Worm (Caenorhabditis elegans) whole organism, L1 larva: Measurements from ENCODE around the gene K08E5.5.

ENCODE experiments used
- C34B4.2 ChIP-seq: sonication (generic microtip); optimal IDR thresholded peaks from 2 replicates; lab custom pipeline; 2017; ENCODE audit warnings: mild to moderate bottlenecking, missing genetic modification characterization, missing compliant biosample characterization
- F16B12.6 ChIP-seq: fragments of 150-350 bp; optimal IDR thresholded peaks from 2 replicates; lab custom pipeline; 2014; ENCODE audit warnings: missing biosample characterization, missing genetic modification characterization
- Y116A8C.19 ChIP-seq: sonication (generic microtip); optimal IDR thresholded peaks from 2 replicates; lab custom pipeline; 2016; ENCODE audit warnings: missing compliant biosample characterization, missing genetic modification characterization, borderline replicate concordance
- aha-1 ChIP-seq: fragments of 150-350 bp; optimal IDR thresholded peaks from 2 replicates; lab custom pipeline; 2014; ENCODE audit warnings: missing biosample characterization, missing genetic modification characterization
- ama-1 ChIP-seq: fragments of 150-350 bp; optimal IDR thresholded peaks from 2 replicates; lab custom pipeline; 2014
- ceh-63 ChIP-seq: fragments of 200-800 bp; sonication (Bioruptor generic); optimal IDR thresholded peaks from 2 replicates; lab custom pipeline; 2018; ENCODE audit warnings: mild to moderate bottlenecking, missing genetic modification characterization, missing compliant biosample characterization
- ceh-82 ChIP-seq, 3 experiments: fragments of 150-350 bp in 1 of 3; sonication (generic microtip) in 2 of 3; optimal IDR thresholded peaks; 2 replicates each; lab custom pipeline; 2014 to 2017; ENCODE audit warnings: missing biosample characterization in 3 of 3, missing genetic modification characterization in 3 of 3
- ces-1 ChIP-seq: fragments of 150-350 bp; optimal IDR thresholded peaks from 2 replicates; lab custom pipeline; 2014; ENCODE audit warnings: missing biosample characterization, missing genetic modification reagents, missing genetic modification characterization
- dsc-1 ChIP-seq: sonication (generic microtip); optimal IDR thresholded peaks from 2 replicates; lab custom pipeline; 2016; ENCODE audit warnings: mild to moderate bottlenecking, missing genetic modification characterization, missing compliant biosample characterization
- efl-1 ChIP-seq, 4 experiments: fragments of 150-350 bp; optimal IDR thresholded peaks in 3 of 4; peaks in 1 of 4; 1 replicate in 1 of 4; 2 replicates in 3 of 4; lab custom pipeline; 2014; ENCODE audit warnings: missing biosample characterization in 2 of 4, missing genetic modification characterization in 2 of 4, missing genetic modification reagents in 2 of 4
- efl-3 ChIP-seq: fragments of 200-800 bp; sonication (Bioruptor generic); optimal IDR thresholded peaks from 2 replicates; lab custom pipeline; 2018; ENCODE audit warnings: mild to moderate bottlenecking, missing genetic modification characterization, missing compliant biosample characterization
- egl-13 ChIP-seq: sonication (generic microtip); optimal IDR thresholded peaks from 2 replicates; lab custom pipeline; 2016; ENCODE audit warnings: missing genotype, missing genetic modification reagents, missing genetic modification characterization, missing compliant biosample characterization
- ets-5 ChIP-seq: fragments of 200-800 bp; sonication (Bioruptor generic); IDR thresholded peaks from 2 replicates; pipeline ENCODE4 v1.3.6; 2022; ENCODE audit warnings: missing genetic modification characterization, missing compliant biosample characterization
- fkh-10 ChIP-seq: sonication (generic microtip); optimal IDR thresholded peaks from 2 replicates; lab custom pipeline; 2017; ENCODE audit warnings: missing biosample characterization, missing genetic modification reagents, missing genetic modification characterization
- fkh-8 ChIP-seq: sonication (generic microtip); optimal IDR thresholded peaks from 2 replicates; lab custom pipeline; 2016; ENCODE audit warnings: mild to moderate bottlenecking, missing genetic modification characterization, missing compliant biosample characterization
- grh-1 ChIP-seq: fragments of 200-800 bp; sonication (Bioruptor generic); IDR thresholded peaks from 2 replicates; pipeline ENCODE4 v1.3.6; 2022; ENCODE audit warnings: missing genetic modification reagents, missing genetic modification characterization, missing compliant biosample characterization
- irx-1 ChIP-seq: sonication (generic microtip); optimal IDR thresholded peaks from 2 replicates; lab custom pipeline; 2016; ENCODE audit warnings: missing genetic modification characterization, missing compliant biosample characterization
- isw-1 ChIP-seq: fragments of 200-800 bp; sonication (Bioruptor generic); IDR thresholded peaks from 2 replicates; pipeline ENCODE4 v1.3.6; 2022; ENCODE audit warnings: missing genetic modification characterization, missing compliant biosample characterization
- jun-1 ChIP-seq: fragments of 150-350 bp; optimal IDR thresholded peaks from 2 replicates; lab custom pipeline; 2014; ENCODE audit warnings: missing biosample characterization, missing genetic modification reagents, missing genetic modification characterization
- lin-13 ChIP-seq: fragments of 150-350 bp; optimal IDR thresholded peaks from 2 replicates; lab custom pipeline; 2014; ENCODE audit warnings: missing biosample characterization, missing genetic modification reagents, missing genetic modification characterization
- lin-14 ChIP-seq: fragments of 200-800 bp; sonication (Bioruptor generic); optimal IDR thresholded peaks from 2 replicates; lab custom pipeline; 2018; ENCODE audit warnings: mild to moderate bottlenecking, missing genetic modification characterization, moderate library complexity, missing compliant biosample characterization
- lin-35 ChIP-seq, 2 experiments: fragments of 150-350 bp; optimal IDR thresholded peaks; 2 replicates each; lab custom pipeline; 2014; ENCODE audit warnings: missing biosample characterization in 2 of 2, missing genetic modification characterization in 2 of 2, missing genetic modification reagents in 2 of 2
- lsy-2 ChIP-seq, 2 experiments: fragments of 150-350 bp; optimal IDR thresholded peaks; 2 replicates each; lab custom pipeline; 2014; ENCODE audit warnings: missing biosample characterization in 2 of 2, missing genetic modification characterization in 2 of 2
- mdl-1 ChIP-seq, 2 experiments: fragments of 150-350 bp; optimal IDR thresholded peaks; 2 replicates each; lab custom pipeline; 2014 to 2017; ENCODE audit warnings: missing biosample characterization in 2 of 2, missing genetic modification characterization in 2 of 2, inconsistent platforms in 1 of 2
- mep-1 ChIP-seq: fragments of 150-350 bp; optimal IDR thresholded peaks from 2 replicates; lab custom pipeline; 2014; ENCODE audit warnings: missing biosample characterization, missing genetic modification characterization
- nhr-11 ChIP-seq: fragments of 150-350 bp; optimal IDR thresholded peaks from 2 replicates; lab custom pipeline; 2014; ENCODE audit warnings: missing biosample characterization, missing genetic modification characterization
- nhr-12 ChIP-seq: sonication (generic microtip); optimal IDR thresholded peaks from 2 replicates; lab custom pipeline; 2017; ENCODE audit warnings: missing biosample characterization, missing genetic modification characterization
- nhr-19 ChIP-seq: fragments of 200-800 bp; sonication (Bioruptor generic); conservative IDR thresholded peaks from 2 replicates; pipeline ENCODE4 v1.3.6; 2022; ENCODE audit warnings: missing genetic modification characterization, missing compliant biosample characterization
- nhr-71 ChIP-seq: sonication (generic microtip); optimal IDR thresholded peaks from 2 replicates; lab custom pipeline; 2016; ENCODE audit warnings: mild to moderate bottlenecking, missing genetic modification characterization, moderate library complexity, missing compliant biosample characterization
- nhr-77 ChIP-seq: fragments of 150-350 bp; optimal IDR thresholded peaks from 2 replicates; lab custom pipeline; 2014; ENCODE audit warnings: missing biosample characterization, missing genetic modification characterization
- nhr-84 ChIP-seq: sonication (generic microtip); optimal IDR thresholded peaks from 2 replicates; lab custom pipeline; 2017; ENCODE audit warnings: missing biosample characterization, missing genetic modification characterization
- nhr-85 ChIP-seq: sonication (generic microtip); peaks from one replicate; lab custom pipeline; 2016; ENCODE audit warnings: missing genetic modification characterization, inconsistent platforms, missing compliant biosample characterization
- pag-3 ChIP-seq: sonication (generic microtip); optimal IDR thresholded peaks from 2 replicates; lab custom pipeline; 2017; ENCODE audit warnings: missing genetic modification characterization, mild to moderate bottlenecking, missing compliant biosample characterization, antibody characterized with exemption, borderline replicate concordance; ENCODE audit not compliant: insufficient read depth
- pqm-1 ChIP-seq: sonication (generic microtip); optimal IDR thresholded peaks from 3 replicates; lab custom pipeline; 2017; ENCODE audit warnings: missing biosample characterization, missing genetic modification characterization
- rnt-1 ChIP-seq: sonication (generic microtip); optimal IDR thresholded peaks from 2 replicates; lab custom pipeline; 2016; ENCODE audit warnings: mild to moderate bottlenecking, missing genetic modification characterization, moderate library complexity, missing compliant biosample characterization
- snu-23 ChIP-seq: sonication (generic microtip); optimal IDR thresholded peaks from 2 replicates; lab custom pipeline; 2016; ENCODE audit warnings: missing genetic modification characterization, missing compliant biosample characterization
- swsn-7 ChIP-seq: sonication (generic microtip); optimal IDR thresholded peaks from 2 replicates; lab custom pipeline; 2016; ENCODE audit warnings: missing genetic modification characterization, missing compliant biosample characterization
- tlp-1 ChIP-seq: fragments of 150-350 bp; optimal IDR thresholded peaks from 2 replicates; lab custom pipeline; 2014; ENCODE audit warnings: missing biosample characterization, missing genetic modification characterization
- unc-62 ChIP-seq: fragments of 150-350 bp; optimal IDR thresholded peaks from 2 replicates; lab custom pipeline; 2014; ENCODE audit warnings: missing biosample characterization, missing genetic modification reagents, missing genetic modification characterization
- unc-98 ChIP-seq: fragments of 200-800 bp; sonication (Bioruptor generic); IDR thresholded peaks from 2 replicates; pipeline ENCODE4 v1.3.6; 2022; ENCODE audit warnings: missing genetic modification characterization, missing compliant biosample characterization
- ztf-4 ChIP-seq: fragments of 150-350 bp; optimal IDR thresholded peaks from 2 replicates; lab custom pipeline; 2014; ENCODE audit warnings: missing biosample characterization, missing genetic modification characterization

K08E5.5 gene

DNA sequence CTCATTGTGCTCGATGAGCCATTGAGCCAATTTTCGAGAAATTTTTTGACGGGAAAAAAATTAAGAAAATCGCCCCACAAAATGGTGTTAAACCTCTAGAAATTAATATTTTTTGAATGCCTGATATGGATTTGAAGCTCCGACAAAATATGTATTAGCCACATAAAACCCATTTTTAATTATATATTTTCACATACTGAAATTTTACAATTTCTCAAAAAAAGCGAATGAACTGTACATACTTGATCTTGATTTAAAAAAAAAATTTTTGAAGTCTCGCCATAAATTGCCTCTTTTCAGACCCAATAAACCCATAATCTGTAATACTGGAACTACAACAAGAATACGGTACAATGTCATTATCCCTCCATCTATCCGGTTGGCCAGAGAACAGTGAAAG lies 7.8 kb downstream of the K08E5.5 start, which contains the start of gene nac-3:
TSS of gene nac-3 (plus strand) at position 301 of the 400 bp plus-strand sequence.
- no peak for TF ChIP-seq lin-13 (GFP tag; lab: Kevin White, UChicago)
- TF ChIP-seq dsc-1 (tag; lab: Kevin White, UChicago) = no peak
- no peak for TF ChIP-seq ceh-82 (tag; optimal IDR thresholded peaks at IDR 0.05; lab: Kevin White, UChicago)
- no peak for TF ChIP-seq ets-5
- TF ChIP-seq isw-1 (GFP tag; lab: Robert Waterston, UW) = no peak
- no peak for TF ChIP-seq nhr-12
- TF ChIP-seq C34B4.2 (tag; lab: Kevin White, UChicago) = no peak
- no peak for TF ChIP-seq grh-1 (GFP tag; lab: Robert Waterston, UW)
- TF ChIP-seq nhr-19 (GFP tag; lab: Robert Waterston, UW) = no peak
- TF ChIP-seq irx-1 = no peak
- TF ChIP-seq ceh-63 (GFP tag; lab: Kevin White, UChicago) = no peak
- TF ChIP-seq lin-14 (GFP tag; lab: Kevin White, UChicago) = no peak
- TF ChIP-seq pqm-1 (tag; lab: Kevin White, UChicago) = no peak
- no peak for TF ChIP-seq efl-3
- no peak for TF ChIP-seq efl-1 (optimal IDR thresholded peaks at IDR 0.05; lab: Kevin White, UChicago)
- TF ChIP-seq efl-1 (GFP tag; optimal IDR thresholded peaks at IDR 0.05 in 1 of 2; lab: Kevin White, UChicago) = no peak
- no peak for TF ChIP-seq lsy-2 (tag; optimal IDR thresholded peaks at IDR 0.05; lab: Kevin White, UChicago)
- TF ChIP-seq mdl-1 (tag; optimal IDR thresholded peaks at IDR 0.05; lab: Kevin White, UChicago) = no peak
- no peak for TF ChIP-seq F16B12.6
- no peak for TF ChIP-seq Y116A8C.19 (tag; lab: Kevin White, UChicago)

- no peak for TF ChIP-seq nhr-84 (tag; lab: Kevin White, UChicago)
- TF ChIP-seq lin-14 (GFP tag; lab: Kevin White, UChicago) = peak; percentile 88
- TF ChIP-seq fkh-8 = peak; percentile 73
- TF ChIP-seq snu-23 (GFP tag; lab: Kevin White, UChicago) = peak; percentile 13
- no peak for TF ChIP-seq pag-3 (tag; lab: Kevin White, UChicago)
- TF ChIP-seq ceh-82 (tag; optimal IDR thresholded peaks at IDR 0.05; lab: Kevin White, UChicago) = peak in 2 of 3 experiments; percentile 10 to 49
- peak in 1 of 2 experiments; percentile 26 for TF ChIP-seq lsy-2 (tag; optimal IDR thresholded peaks at IDR 0.05; lab: Kevin White, UChicago)
- TF ChIP-seq tlp-1 (tag; lab: Kevin White, UChicago) = no peak
- peak; percentile 29; the same call in 1 of the 2 replicates for TF ChIP-seq nhr-19 (GFP tag; lab: Robert Waterston, UW)
- no peak for TF ChIP-seq ceh-63 (GFP tag; lab: Kevin White, UChicago)
- no peak for TF ChIP-seq C34B4.2 (tag; lab: Kevin White, UChicago)
- TF ChIP-seq nhr-77 = no peak
- TF ChIP-seq jun-1 (tag; lab: Kevin White, UChicago) = no peak
- TF ChIP-seq egl-13 (tag; lab: Kevin White, UChicago) = no peak
- peak; percentile 31 for TF ChIP-seq nhr-71 (tag; lab: Kevin White, UChicago)
- no peak for TF ChIP-seq aha-1 (tag; lab: Kevin White, UChicago)
- TF ChIP-seq efl-1 (optimal IDR thresholded peaks at IDR 0.05; lab: Kevin White, UChicago) = no peak
- TF ChIP-seq efl-1 (GFP tag; optimal IDR thresholded peaks at IDR 0.05 in 1 of 2; lab: Kevin White, UChicago) = peak in 1 of 2 experiments; percentile 14
- TF ChIP-seq fkh-10 (GFP tag; lab: Kevin White, UChicago) = peak; percentile 35
- peak; percentile 26 for TF ChIP-seq ces-1 (GFP tag; lab: Kevin White, UChicago)
- peak; percentile 8 for TF ChIP-seq ztf-4 (tag; lab: Kevin White, UChicago)
- TF ChIP-seq lin-13 (GFP tag; lab: Kevin White, UChicago) = no peak
- TF ChIP-seq unc-98 (GFP tag; lab: Robert Waterston, UW) = no peak
- no peak for TF ChIP-seq ama-1 (lab: Kevin White, UChicago)
- peak; percentile 42 for TF ChIP-seq rnt-1 (tag; lab: Kevin White, UChicago)
- TF ChIP-seq nhr-85 (tag; lab: Kevin White, UChicago) = no peak
- no peak for TF ChIP-seq unc-62 (GFP tag; lab: Kevin White, UChicago)
- no peak for TF ChIP-seq swsn-7 (tag; lab: Kevin White, UChicago)
- peak; percentile 11 for TF ChIP-seq mep-1 (tag; lab: Kevin White, UChicago)
- no peak for TF ChIP-seq nhr-11 (tag; lab: Kevin White, UChicago)
- peak in 1 of 2 experiments; percentile 39 for TF ChIP-seq lin-35 (GFP tag; optimal IDR thresholded peaks at IDR 0.05; lab: Kevin White, UChicago)
These were observed 8.6 kb downstream of the K08E5.5 start for ce11 chrIII:10151719-10152118.
